Worm (Caenorhabditis elegans): ENCODE results near the gene div-1.
"Not testable (repeated sequence)": the region's sequence is repeated elsewhere in the genome, so short reads cannot be mapped to it uniquely, and the experiment has no call there.

The div-1 gene

DNA sequence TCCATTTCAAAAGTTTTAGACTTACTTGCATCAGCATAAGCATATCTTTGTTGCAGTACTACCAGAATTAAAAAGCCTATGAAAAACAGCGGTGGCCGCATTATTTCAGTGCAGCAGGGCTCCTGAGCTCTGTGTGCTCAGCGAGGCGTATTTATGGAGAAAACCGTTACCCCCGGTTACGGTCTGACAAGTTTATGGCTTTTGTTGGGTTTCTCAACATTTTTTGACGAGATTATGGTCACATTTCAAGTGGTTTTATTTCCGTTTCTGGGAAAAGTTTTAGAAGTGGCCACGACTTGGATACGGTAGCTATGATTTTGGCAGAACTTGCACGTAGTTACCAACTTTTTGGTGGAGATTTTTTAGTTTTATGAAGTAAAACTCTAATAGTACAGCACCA is 14.4 kb downstream of the div-1 start, which contains the start of gene paml-1:
paml-1 (minus strand) TSS at position 101 of the 400 bp plus-strand sequence.
- TF ChIP-seq aly-1 (tag; optimal IDR thresholded peaks at IDR 0.05) (no peak), hmbx-1 (tag; optimal IDR thresholded peaks at IDR 0.05) (no peak), B0310.2 (tag; optimal IDR thresholded peaks at IDR 0.05) (no peak)

- no peak for TF ChIP-seq hmg-4 (GFP tag; optimal IDR thresholded peaks at IDR 0.05)
- no peak for TF ChIP-seq tbx-37 (GFP tag; conservative IDR thresholded peaks at IDR 0.05)
- TF ChIP-seq ets-7 (tag; optimal IDR thresholded peaks at IDR 0.05), result no peak
- TF ChIP-seq aly-1 (tag; optimal IDR thresholded peaks at IDR 0.05), result no peak
- TF ChIP-seq B0310.2 (tag; optimal IDR thresholded peaks at IDR 0.05), result no peak
- TF ChIP-seq ama-1 (optimal IDR thresholded peaks at IDR 0.05), result no peak
- TF ChIP-seq ceh-36 (tag; optimal IDR thresholded peaks at IDR 0.05), result no peak
- TF ChIP-seq tbx-11 (GFP tag; IDR thresholded peaks at IDR 0.05), result no peak
- TF ChIP-seq sea-1 (GFP tag; conservative IDR thresholded peaks at IDR 0.05), result no peak
- no peak for TF ChIP-seq scrt-1 (GFP tag; IDR thresholded peaks at IDR 0.05)
- TF ChIP-seq hnd-1 (tag; optimal IDR thresholded peaks at IDR 0.05), result no peak
- TF ChIP-seq tra-4 (tag; optimal IDR thresholded peaks at IDR 0.05), result no peak
- no peak for TF ChIP-seq flt-1 (GFP tag; IDR thresholded peaks at IDR 0.05)
- TF ChIP-seq ceh-13 (GFP tag; optimal IDR thresholded peaks at IDR 0.05), result no peak
- no peak for TF ChIP-seq hmbx-1 (tag; optimal IDR thresholded peaks at IDR 0.05)
- no peak for TF ChIP-seq F13C5.2 (tag; optimal IDR thresholded peaks at IDR 0.05)
- TF ChIP-seq pes-1 (GFP tag; IDR thresholded peaks at IDR 0.05), result no peak
Measured at ce11 chrIII:10231641-10232040, 16.7 kb downstream of the div-1 start.

- TF ChIP-seq hnd-1 (tag; optimal IDR thresholded peaks at IDR 0.05); tra-4 (tag; optimal IDR thresholded peaks at IDR 0.05); pes-1 (GFP tag; IDR thresholded peaks at IDR 0.05): not testable (repeated sequence)
Measured at ce11 chrIII:10221860-10222259, 26.5 kb downstream of the div-1 start, which contains the start of gene Y70G10A.4. Y70G10A.4 (plus strand) TSS chrIII:10222160.

DNA sequence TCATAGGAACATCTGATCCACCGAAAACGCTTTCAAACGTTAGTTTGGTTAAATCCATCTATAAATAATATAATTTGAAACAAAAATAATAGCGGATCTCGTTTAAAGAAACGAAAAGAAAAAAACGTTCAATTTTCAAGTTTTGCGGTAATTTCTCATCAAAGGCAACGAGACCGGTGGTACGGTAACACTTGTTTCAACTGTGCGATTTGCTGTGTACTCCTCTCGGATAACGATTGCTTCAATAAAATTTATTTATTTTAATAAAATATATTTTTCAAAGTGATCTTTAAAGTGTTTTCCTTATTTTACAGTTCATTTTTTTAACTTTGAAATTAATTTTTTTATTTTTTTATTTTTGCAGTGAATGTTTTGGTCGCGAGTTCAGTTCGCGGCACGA is 29.8 kb downstream of the div-1 start, which contains the start of the genes rde-4 and cox-14:
rde-4 (minus strand) TSS at position 60 of the 400 bp plus-strand sequence.
cox-14 (plus strand) TSS at position 356 of the 400 bp plus-strand sequence.
- TF ChIP-seq scrt-1 (GFP tag; IDR thresholded peaks at IDR 0.05), result no peak

DNA sequence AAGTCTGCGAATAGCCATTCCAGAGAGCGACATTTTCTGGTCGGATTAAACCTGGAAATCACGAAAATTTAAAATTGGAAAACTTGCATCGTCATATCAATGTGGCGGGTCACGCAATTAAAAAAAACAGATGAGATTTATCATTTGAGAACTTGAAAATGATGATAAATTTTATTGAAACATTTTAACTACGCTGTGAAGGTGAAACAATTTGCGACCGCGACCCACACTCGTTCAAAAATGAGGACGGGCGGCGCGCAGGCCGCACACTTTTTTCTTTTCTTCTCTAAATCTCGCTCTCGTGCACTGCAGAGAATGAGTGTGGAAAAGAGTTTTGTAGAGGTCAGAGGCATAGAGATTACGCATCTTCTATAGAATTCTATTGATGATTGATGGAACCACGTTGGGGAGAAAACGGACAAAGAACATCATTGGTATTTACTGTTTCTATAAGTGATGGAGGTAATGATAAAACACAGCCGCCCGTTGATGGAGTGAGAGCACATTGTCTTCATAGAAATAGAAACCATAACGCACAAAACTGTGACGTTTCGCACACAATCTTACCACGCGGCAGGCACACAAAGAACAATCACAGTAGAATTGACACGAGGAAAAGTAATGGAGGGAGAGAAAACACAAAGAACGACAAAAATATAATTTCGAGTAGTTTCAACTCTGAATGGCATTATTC is 31.6 kb downstream of the div-1 start, which contains the start of gene cts-1:
cts-1 (minus strand) TSS at position 51 of the 694 bp plus-strand sequence.
- no peak for TF ChIP-seq ama-1 (optimal IDR thresholded peaks at IDR 0.05)
- TF ChIP-seq ets-7 (tag; optimal IDR thresholded peaks at IDR 0.05), result no peak
- TF ChIP-seq aly-1 (tag; optimal IDR thresholded peaks at IDR 0.05), result peak; percentile 28

- TF ChIP-seq hmbx-1 (tag; optimal IDR thresholded peaks at IDR 0.05), result no peak
Measured at ce11 chrIII:10215882-10216281, 32.5 kb downstream of the div-1 start.

- peak; percentile 20 for TF ChIP-seq ama-1 (optimal IDR thresholded peaks at IDR 0.05)
- no peak for TF ChIP-seq flt-1 (GFP tag; IDR thresholded peaks at IDR 0.05)
Measured at ce11 chrIII:10214540-10214979, 33.8 kb downstream of the div-1 start.

- TF ChIP-seq hmbx-1 (tag; optimal IDR thresholded peaks at IDR 0.05) (no peak), sea-1 (GFP tag; conservative IDR thresholded peaks at IDR 0.05) (no peak), ets-7 (tag; optimal IDR thresholded peaks at IDR 0.05) (no peak), tbx-37 (GFP tag; conservative IDR thresholded peaks at IDR 0.05) (no peak), hnd-1 (tag; optimal IDR thresholded peaks at IDR 0.05) (no peak), flt-1 (GFP tag; IDR thresholded peaks at IDR 0.05) (no peak), hmg-4 (GFP tag; optimal IDR thresholded peaks at IDR 0.05) (no peak), scrt-1 (GFP tag; IDR thresholded peaks at IDR 0.05) (no peak), ama-1 (optimal IDR thresholded peaks at IDR 0.05) (no peak), F13C5.2 (tag; optimal IDR thresholded peaks at IDR 0.05) (no peak), ceh-13 (GFP tag; optimal IDR thresholded peaks at IDR 0.05) (no peak), aly-1 (tag; optimal IDR thresholded peaks at IDR 0.05) (no peak), B0310.2 (tag; optimal IDR thresholded peaks at IDR 0.05) (no peak), pes-1 (GFP tag; IDR thresholded peaks at IDR 0.05) (no peak), tbx-11 (GFP tag; IDR thresholded peaks at IDR 0.05) (no peak), tra-4 (tag; optimal IDR thresholded peaks at IDR 0.05) (no peak), ceh-36 (tag; optimal IDR thresholded peaks at IDR 0.05) (no peak)
Measured at ce11 chrIII:10211889-10212494, 36.4 kb downstream of the div-1 start, which contains the start of the genes blos-1 and best-18. blos-1 (minus strand) TSS chrIII:10211946. best-18 (plus strand) TSS chrIII:10212396.

DNA sequence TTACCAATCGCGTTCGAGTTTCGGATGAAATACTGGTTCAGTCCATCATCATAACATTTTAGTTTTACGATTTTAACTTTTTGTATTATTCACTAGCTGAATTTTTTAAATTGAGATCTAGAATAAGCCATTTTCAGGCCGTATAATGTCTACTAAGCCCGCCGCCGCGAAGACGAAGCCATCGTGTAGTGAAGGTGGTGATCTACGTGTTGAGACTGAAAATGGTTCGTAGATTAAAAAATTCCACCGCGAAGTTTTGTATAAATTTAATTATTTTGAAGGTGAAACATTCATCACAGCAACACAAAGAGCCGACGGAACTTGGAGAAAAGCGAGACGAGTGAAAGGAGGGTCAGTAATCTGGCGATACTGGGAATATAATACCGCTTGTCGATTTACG is 38.7 kb downstream of the div-1 start, which contains the start of gene T20G5.9:
T20G5.9 (plus strand) TSS at position 138 of the 400 bp plus-strand sequence.
- no peak for TF ChIP-seq tra-4 (tag; optimal IDR thresholded peaks at IDR 0.05)
- peak; percentile 62 for TF ChIP-seq ama-1 (optimal IDR thresholded peaks at IDR 0.05)
